Worm (Caenorhabditis elegans): ENCODE results near the gene C33D9.8.

DNA sequence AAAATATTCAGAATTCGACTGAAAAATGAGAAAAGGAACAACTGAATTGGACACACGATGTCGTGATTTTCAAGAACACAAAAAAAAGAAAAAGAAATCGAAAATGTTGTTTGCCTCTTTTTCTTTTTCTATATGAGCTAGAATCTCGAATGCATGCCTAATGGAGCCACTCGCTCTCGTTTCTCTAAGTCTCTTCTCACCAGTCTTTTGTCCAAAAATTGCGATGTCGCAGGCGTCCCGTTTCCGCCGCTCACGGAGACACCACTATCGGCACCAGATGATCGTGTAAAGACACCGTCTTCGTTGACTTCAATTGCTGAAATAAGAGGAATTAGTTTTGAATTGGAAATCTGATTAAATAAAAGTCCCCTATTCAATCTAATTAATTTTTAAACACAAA, 27.9 kb downstream of the C33D9.8 start:
- TF ChIP-seq snpc-4 (tag; optimal IDR thresholded peaks at IDR 0.05) = no peak
- no peak for TF ChIP-seq skn-1 (tag; optimal IDR thresholded peaks at IDR 0.05)
- TF ChIP-seq zag-1 (tag; optimal IDR thresholded peaks at IDR 0.05) = no peak
- no peak for TF ChIP-seq R02D3.7 (tag; optimal IDR thresholded peaks at IDR 0.05)
- TF ChIP-seq elt-1 (tag; optimal IDR thresholded peaks at IDR 0.05) = no peak
- TF ChIP-seq nhr-11 (tag; optimal IDR thresholded peaks at IDR 0.05) = no peak
- TF ChIP-seq egl-27 (tag; optimal IDR thresholded peaks at IDR 0.05) = no peak
- TF ChIP-seq pqm-1 (tag; optimal IDR thresholded peaks at IDR 0.05) = no peak
- TF ChIP-seq elt-3 (tag; optimal IDR thresholded peaks at IDR 0.05) = no peak
- no peak for TF ChIP-seq ceh-9 (tag; optimal IDR thresholded peaks at IDR 0.05)
- no peak for TF ChIP-seq nhr-237 (tag; optimal IDR thresholded peaks at IDR 0.05)
